Fruit fly (Drosophila melanogaster) whole organism, embryonic: ENCODE data around the gene CG3339.

Source experiments
- Antp ChIP-seq: fragments of 200-800 bp; sonication (Bioruptor generic); optimal IDR thresholded peaks from 3 replicates; lab custom pipeline; 2016; ENCODE audit warnings: missing biosample characterization, missing genetic modification characterization
- CG10959 ChIP-seq: fragments of 200-800 bp; sonication (Bioruptor generic); IDR thresholded peaks from 2 replicates; pipeline ENCODE4 v1.3.6; 2022; ENCODE audit warnings: missing biosample characterization, missing genetic modification characterization
- CG11504 ChIP-seq: fragments of 200-800 bp; sonication (Bioruptor generic); optimal IDR thresholded peaks from 3 replicates; lab custom pipeline; 2019; ENCODE audit warnings: missing biosample characterization, mild to moderate bottlenecking, missing genetic modification characterization, moderate library complexity
- CG11695 ChIP-seq: fragments of 200-800 bp; sonication (Bioruptor generic); IDR thresholded peaks from 3 replicates; pipeline ENCODE4 v1.3.6; 2022; ENCODE audit warnings: missing biosample characterization, missing genetic modification characterization
- CG11723 ChIP-seq: fragments of 200-800 bp; sonication (Bioruptor generic); optimal IDR thresholded peaks from 2 replicates; lab custom pipeline; 2017; ENCODE audit warnings: missing biosample characterization, mild to moderate bottlenecking, missing genetic modification characterization
- CG12071 ChIP-seq: fragments of 200-800 bp; sonication (Bioruptor generic); optimal IDR thresholded peaks from 3 replicates; lab custom pipeline; 2018; ENCODE audit warnings: missing biosample characterization, mild to moderate bottlenecking, missing genetic modification characterization
- CG1233 ChIP-seq: fragments of 200-800 bp; sonication (Bioruptor generic); optimal IDR thresholded peaks from 4 replicates; lab custom pipeline; 2018; ENCODE audit warnings: missing biosample characterization, mild to moderate bottlenecking, missing genetic modification characterization
- CG13894 ChIP-seq: fragments of 200-800 bp; sonication (Bioruptor generic); optimal IDR thresholded peaks from 3 replicates; lab custom pipeline; 2018; ENCODE audit warnings: missing biosample characterization, mild to moderate bottlenecking, missing genetic modification characterization, moderate library complexity
- CG14441 ChIP-seq: fragments of 200-800 bp; sonication (Bioruptor generic); IDR thresholded peaks from 2 replicates; pipeline ENCODE4 v1.3.6; 2022; ENCODE audit warnings: missing biosample characterization, missing genetic modification characterization
- CG14860 ChIP-seq: fragments of 200-800 bp; sonication (Bioruptor generic); IDR thresholded peaks from 3 replicates; pipeline ENCODE4 v1.3.6; 2022; ENCODE audit warnings: missing biosample characterization, missing genetic modification characterization; ENCODE audit not compliant: partially characterized antibody
- CG15696 ChIP-seq: fragments of 200-800 bp; sonication (Bioruptor generic); optimal IDR thresholded peaks from 2 replicates; lab custom pipeline; 2019; ENCODE audit warnings: missing biosample characterization, mild to moderate bottlenecking, missing genetic modification characterization, moderate library complexity
- CG16815 ChIP-seq: fragments of 200-800 bp; sonication (Bioruptor generic); optimal IDR thresholded peaks from 3 replicates; lab custom pipeline; 2017; ENCODE audit warnings: missing biosample characterization, mild to moderate bottlenecking, missing genetic modification characterization
- CG17186 ChIP-seq: fragments of 200-800 bp; sonication (Bioruptor generic); optimal IDR thresholded peaks from 3 replicates; lab custom pipeline; 2017; ENCODE audit warnings: missing biosample characterization, missing genetic modification reagents, missing genetic modification characterization
- CG17361 ChIP-seq: fragments of 200-800 bp; sonication (Bioruptor generic); IDR thresholded peaks from 3 replicates; pipeline ENCODE4 v1.3.6; 2022; ENCODE audit warnings: missing biosample characterization, missing genetic modification characterization
- CG17829 ChIP-seq: fragments of 200-800 bp; optimal IDR thresholded peaks from 2 replicates; lab custom pipeline; 2019; ENCODE audit warnings: missing biosample characterization, mild to moderate bottlenecking, missing genetic modification characterization, moderate library complexity
- CG18262 ChIP-seq: fragments of 200-800 bp; optimal IDR thresholded peaks from 3 replicates; lab custom pipeline; 2019; ENCODE audit warnings: missing biosample characterization, mild to moderate bottlenecking, missing genetic modification characterization, moderate library complexity
- CG2120 ChIP-seq: fragments of 200-800 bp; sonication (Bioruptor generic); optimal IDR thresholded peaks from 3 replicates; lab custom pipeline; 2016; ENCODE audit warnings: missing biosample characterization, missing genetic modification characterization
- CG2712 ChIP-seq: fragments of 200-800 bp; optimal IDR thresholded peaks from 3 replicates; lab custom pipeline; 2019; ENCODE audit warnings: missing biosample characterization, mild to moderate bottlenecking, missing genetic modification characterization, moderate library complexity
- CG3065 ChIP-seq: fragments of 200-800 bp; sonication (Bioruptor generic); optimal IDR thresholded peaks from 2 replicates; lab custom pipeline; 2016; ENCODE audit warnings: missing biosample characterization, missing genetic modification characterization
- CG32532 ChIP-seq: fragments of 200-800 bp; sonication (Bioruptor generic); IDR thresholded peaks from 2 replicates; pipeline ENCODE4 v1.3.6; 2022; ENCODE audit warnings: missing biosample characterization, missing genetic modification characterization
- CG34422 ChIP-seq: fragments of 200-800 bp; sonication (Bioruptor generic); IDR thresholded peaks from 3 replicates; pipeline ENCODE4 v1.3.6; 2022; ENCODE audit warnings: missing biosample characterization, missing genetic modification characterization
- CG6765 ChIP-seq: fragments of 200-800 bp; sonication (Bioruptor generic); optimal IDR thresholded peaks from 3 replicates; lab custom pipeline; 2017; ENCODE audit warnings: missing biosample characterization, mild to moderate bottlenecking, missing genetic modification characterization
- CG7987 ChIP-seq: fragments of 200-800 bp; sonication (Bioruptor generic); optimal IDR thresholded peaks from 2 replicates; lab custom pipeline; 2018; ENCODE audit warnings: missing biosample characterization, mild to moderate bottlenecking, missing genetic modification characterization, moderate library complexity
- CG9817 ChIP-seq: fragments of 200-800 bp; sonication (Bioruptor generic); optimal IDR thresholded peaks from 2 replicates; lab custom pipeline; 2018; ENCODE audit warnings: missing biosample characterization, mild to moderate bottlenecking, missing genetic modification characterization, moderate library complexity
- CG9932 ChIP-seq: fragments of 200-800 bp; sonication (Bioruptor generic); IDR thresholded peaks from 2 replicates; pipeline ENCODE4 v1.3.6; 2022; ENCODE audit warnings: missing biosample characterization, missing genetic modification characterization
- Camta ChIP-seq: fragments of 200-800 bp; sonication (Bioruptor generic); optimal IDR thresholded peaks from 2 replicates; lab custom pipeline; 2016; ENCODE audit warnings: missing biosample characterization, missing genetic modification characterization
- Chrac-16 ChIP-seq: fragments of 200-800 bp; sonication (Bioruptor generic); optimal IDR thresholded peaks from 3 replicates; lab custom pipeline; 2016; ENCODE audit warnings: missing biosample characterization, missing genetic modification characterization
- CkIIα-i1 ChIP-seq: fragments of 200-800 bp; sonication (Bioruptor generic); IDR thresholded peaks from 2 replicates; pipeline ENCODE4 v1.3.6; 2022; ENCODE audit warnings: missing biosample characterization, missing genetic modification characterization
- Fer3 ChIP-seq: fragments of 200-800 bp; sonication (Bioruptor generic); optimal IDR thresholded peaks from 2 replicates; lab custom pipeline; 2018; ENCODE audit warnings: missing biosample characterization, mild to moderate bottlenecking, missing genetic modification characterization, moderate library complexity
- HHEX ChIP-seq: fragments of 200-800 bp; sonication (Bioruptor generic); optimal IDR thresholded peaks from 3 replicates; lab custom pipeline; 2017; ENCODE audit warnings: missing biosample characterization, mild to moderate bottlenecking, missing genetic modification characterization, missing genetic modification reagents
- Hr39 ChIP-seq: fragments of >200 bp; optimal IDR thresholded peaks from 2 replicates; lab custom pipeline; 2017
- Hsf ChIP-seq: fragments of 200-800 bp; sonication (Bioruptor generic); optimal IDR thresholded peaks from 3 replicates; lab custom pipeline; 2016; ENCODE audit warnings: missing biosample characterization, missing genetic modification characterization
- MBD-R2 ChIP-seq: fragments of 200-800 bp; sonication (Bioruptor generic); IDR thresholded peaks from 2 replicates; pipeline ENCODE4 v1.3.6; 2022; ENCODE audit warnings: missing biosample characterization, missing genetic modification characterization
- Max ChIP-seq: fragments of 200-800 bp; sonication (Bioruptor generic); optimal IDR thresholded peaks from 2 replicates; lab custom pipeline; 2016; ENCODE audit warnings: missing biosample characterization, mild to moderate bottlenecking, missing genetic modification characterization
- Nf-YB ChIP-seq: fragments of 200-800 bp; sonication (Bioruptor generic); optimal IDR thresholded peaks from 3 replicates; lab custom pipeline; 2019; ENCODE audit warnings: missing biosample characterization, mild to moderate bottlenecking, missing genetic modification characterization, moderate library complexity
- aop ChIP-seq: fragments of 200-800 bp; sonication (Bioruptor generic); IDR thresholded peaks from 2 replicates; pipeline ENCODE4 v1.3.6; 2022; ENCODE audit warnings: missing biosample characterization, missing genetic modification characterization
- ato ChIP-seq: fragments of 200-800 bp; sonication (Bioruptor generic); IDR thresholded peaks from 2 replicates; pipeline ENCODE4 v1.3.6; 2022; ENCODE audit warnings: missing biosample characterization, missing genetic modification characterization; ENCODE audit not compliant: partially characterized antibody
- br ChIP-seq: fragments of >200 bp; optimal IDR thresholded peaks from 2 replicates; lab custom pipeline; 2017
- caup ChIP-seq: fragments of 200-800 bp; sonication (Bioruptor generic); optimal IDR thresholded peaks from 3 replicates; lab custom pipeline; 2017; ENCODE audit warnings: missing biosample characterization, mild to moderate bottlenecking, missing genetic modification characterization, moderate library complexity; ENCODE audit not compliant: severe bottlenecking
- crol ChIP-seq: fragments of 200-800 bp; sonication (Bioruptor generic); IDR thresholded peaks from 2 replicates; pipeline ENCODE4 v1.3.6; 2022; ENCODE audit warnings: missing biosample characterization, missing genetic modification characterization
- danr ChIP-seq: fragments of 200-800 bp; sonication (Bioruptor generic); IDR thresholded peaks from 2 replicates; pipeline ENCODE4 v1.3.6; 2022; ENCODE audit warnings: missing biosample characterization, missing genetic modification characterization
- dm ChIP-seq: fragments of 200-800 bp; sonication (Bioruptor generic); optimal IDR thresholded peaks from 3 replicates; lab custom pipeline; 2016; ENCODE audit warnings: missing biosample characterization, missing genetic modification characterization
- esg ChIP-seq: fragments of 200-800 bp; sonication (Bioruptor generic); conservative IDR thresholded peaks from 2 replicates; pipeline ENCODE4 v1.3.6; 2022; ENCODE audit warnings: missing biosample characterization, missing genetic modification characterization
- grau ChIP-seq: fragments of 200-800 bp; optimal IDR thresholded peaks from 3 replicates; lab custom pipeline; 2019; ENCODE audit warnings: missing biosample characterization, mild to moderate bottlenecking, missing genetic modification characterization, moderate library complexity
- hth ChIP-seq: fragments of >200 bp; optimal IDR thresholded peaks from 2 replicates; lab custom pipeline; 2017; ENCODE audit warnings: inconsistent platforms
- insv ChIP-seq, 2 experiments: fragments of 200-800 bp; sonication (Bioruptor generic); optimal IDR thresholded peaks; 3 replicates each; lab custom pipeline; 2016 to 2018; ENCODE audit warnings: missing biosample characterization in 2 of 2, missing genetic modification characterization in 2 of 2
- p53 ChIP-seq: fragments of 200-800 bp; sonication (Bioruptor generic); optimal IDR thresholded peaks from 2 replicates; lab custom pipeline; 2016; ENCODE audit warnings: missing biosample characterization, missing genetic modification characterization
- pho ChIP-seq: fragments of 200-800 bp; sonication (Bioruptor generic); optimal IDR thresholded peaks from 2 replicates; lab custom pipeline; 2016; ENCODE audit warnings: missing biosample characterization, missing genetic modification characterization
- prd ChIP-seq, 3 experiments: fragments of >200 bp in 2 of 3; fragments of 200-800 bp in 1 of 3; sonication (Bioruptor generic) in 1 of 3; optimal IDR thresholded peaks in 2 of 3; IDR thresholded peaks in 1 of 3; 2 replicates in 2 of 3; 3 replicates in 1 of 3; pipeline versions ENCODE4 v1.3.6 to Lab custom; 2017 to 2022; ENCODE audit warnings: missing biosample characterization in 1 of 3, missing genetic modification characterization in 1 of 3
- scrt ChIP-seq: fragments of 200-800 bp; sonication (Bioruptor generic); optimal IDR thresholded peaks from 2 replicates; lab custom pipeline; 2018; ENCODE audit warnings: missing biosample characterization, mild to moderate bottlenecking, missing genetic modification characterization, moderate library complexity
- ssp ChIP-seq: fragments of 200-800 bp; sonication (Bioruptor generic); IDR thresholded peaks from 2 replicates; pipeline ENCODE4 v1.3.6; 2022; ENCODE audit warnings: missing biosample characterization, missing genetic modification characterization

Gene CG3339

dm6 chr3R:27289638-27290037 is 32.5 kb downstream of the CG3339 start (continued):
- no peak for TF ChIP-seq CkIIα-i1
- no peak for TF ChIP-seq ssp (GFP tag; lab: Robert Waterston, UW)
- peak; percentile 50 for TF ChIP-seq scrt (GFP tag; lab: Kevin White, UChicago)
- TF ChIP-seq CG11504 (tag; lab: Kevin White, UChicago): peak; percentile 56
- TF ChIP-seq CG17186 (GFP tag; lab: Kevin White, UChicago): no peak
- TF ChIP-seq br: no peak
- TF ChIP-seq CG15696 (tag; lab: Kevin White, UChicago): peak; percentile 51
- peak; percentile 11 for TF ChIP-seq CG11723 (GFP tag; lab: Kevin White, UChicago)
- TF ChIP-seq CG2712 (tag; lab: Kevin White, UChicago): peak; percentile 62
- no peak for TF ChIP-seq aop (GFP tag; lab: Robert Waterston, UW)
- TF ChIP-seq CG34422 (GFP tag; lab: Robert Waterston, UW): peak; percentile 36; the same call in 1 of the 3 replicates
- peak; percentile 74 for TF ChIP-seq CG7987
- TF ChIP-seq CG9817: peak; percentile 2
- peak; percentile 80 for TF ChIP-seq CG32532
- TF ChIP-seq pho: peak; percentile 12
- TF ChIP-seq CG13894: peak; percentile 54
- no peak for TF ChIP-seq p53
- no peak for TF ChIP-seq CG3065 (GFP tag; lab: Kevin White, UChicago)
- TF ChIP-seq Hr39 (lab: Kevin White, UChicago): no peak
- TF ChIP-seq Fer3 (tag; lab: Kevin White, UChicago): peak; percentile 58
- TF ChIP-seq CG17829: peak; percentile 28
- no peak for TF ChIP-seq Max (GFP tag; lab: Kevin White, UChicago)
- TF ChIP-seq crol (GFP tag; lab: Robert Waterston, UW): no peak
- no peak for TF ChIP-seq CG10959 (GFP tag; lab: Robert Waterston, UW)
- peak; percentile 42 for TF ChIP-seq HHEX (GFP tag; lab: Kevin White, UChicago)
- TF ChIP-seq prd (optimal IDR thresholded peaks at IDR 0.05; lab: Kevin White, UChicago): no peak
- peak; percentile 38; the same call in 2 of the 3 replicates for TF ChIP-seq prd (GFP tag; IDR thresholded peaks at IDR 0.05; lab: Robert Waterston, UW)
- TF ChIP-seq CG16815 (GFP tag; lab: Kevin White, UChicago): peak; percentile 13
- TF ChIP-seq Chrac-16 (GFP tag; lab: Kevin White, UChicago): peak; percentile 21
- TF ChIP-seq CG14441 (GFP tag; lab: Robert Waterston, UW): no peak; the same call in 1 of the 2 replicates
- TF ChIP-seq ato (GFP tag; lab: Robert Waterston, UW): no peak
- TF ChIP-seq danr (GFP tag; lab: Robert Waterston, UW): no peak
- peak; percentile 34; the same call in 1 of the 2 replicates for TF ChIP-seq MBD-R2
- no peak for TF ChIP-seq dm (GFP tag; lab: Kevin White, UChicago)
- peak; percentile 4 for TF ChIP-seq CG1233 (GFP tag; lab: Kevin White, UChicago)
- no peak for TF ChIP-seq hth (lab: Kevin White, UChicago)
- no peak for TF ChIP-seq insv (GFP tag; optimal IDR thresholded peaks at IDR 0.05; lab: Kevin White, UChicago)
- TF ChIP-seq grau (tag; lab: Kevin White, UChicago): peak; percentile 92
- peak; percentile 76 for TF ChIP-seq CG9932 (GFP tag; lab: Robert Waterston, UW)
- no peak for TF ChIP-seq Nf-YB (GFP tag; lab: Kevin White, UChicago)
- peak; percentile 73 for TF ChIP-seq CG2120 (GFP tag; lab: Kevin White, UChicago)
- TF ChIP-seq Antp: peak; percentile 12
- TF ChIP-seq CG12071 (GFP tag; lab: Kevin White, UChicago): peak; percentile 40
- peak; percentile 55 for TF ChIP-seq CG18262 (tag; lab: Kevin White, UChicago)
- no peak for TF ChIP-seq caup (GFP tag; lab: Kevin White, UChicago)
- TF ChIP-seq CG14860: no peak
- no peak for TF ChIP-seq Camta (GFP tag; lab: Kevin White, UChicago)
- 0 out of 3 replicates have a peak, but pooled peaks have one; percentile 27 for TF ChIP-seq CG11695
- 0 out of 3 replicates have a peak, but pooled peaks have one; percentile 28 for TF ChIP-seq CG17361 (GFP tag; lab: Robert Waterston, UW)
- TF ChIP-seq Hsf: peak; percentile 56
- no peak for TF ChIP-seq esg (GFP tag; lab: Robert Waterston, UW)
- TF ChIP-seq CG6765 (GFP tag; lab: Kevin White, UChicago): no peak
